Comparison of ENCODE assay signal across 2 worm cellular contexts in genomic region chrIII:12178121-12178520, ce11.
TF ChIP-seq lines count a peak whose summit lies in the region.

No protein-coding gene starts in this region.

TF ChIP-seq in whole organism, L1 larva, 84 proteins besides CTCF, POLR2A, EP300 and RAD21 (continued from another document):
- no peak for TF ChIP-seq egl-13 (tag; optimal IDR thresholded peaks at IDR 0.05; lab: Kevin White, UChicago)
- TF ChIP-seq fos-1 (tag; optimal IDR thresholded peaks at IDR 0.05; lab: Kevin White, UChicago) = no peak
- no peak for TF ChIP-seq ceh-63 (GFP tag; optimal IDR thresholded peaks at IDR 0.05; lab: Kevin White, UChicago)
- no peak for TF ChIP-seq unc-98 (GFP tag; IDR thresholded peaks at IDR 0.05; lab: Robert Waterston, UW)
- no peak for TF ChIP-seq Y116A8C.19 (tag; optimal IDR thresholded peaks at IDR 0.05; lab: Kevin White, UChicago; ENCODE audit: borderline replicate concordance)
- TF ChIP-seq snu-23 (GFP tag; optimal IDR thresholded peaks at IDR 0.05; lab: Kevin White, UChicago) = peak; percentile 27
- no peak for TF ChIP-seq unc-130 (tag; optimal IDR thresholded peaks at IDR 0.05; lab: Kevin White, UChicago)
- no peak for TF ChIP-seq ama-1 (optimal IDR thresholded peaks at IDR 0.05; lab: Kevin White, UChicago)
- TF ChIP-seq nhr-47 (tag; optimal IDR thresholded peaks at IDR 0.05; lab: Kevin White, UChicago) = no peak
- TF ChIP-seq ceh-82 (tag; optimal IDR thresholded peaks at IDR 0.05; lab: Kevin White, UChicago) = no peak
- no peak for TF ChIP-seq elt-2 (tag; optimal IDR thresholded peaks at IDR 0.05; lab: Kevin White, UChicago)
- TF ChIP-seq C16A3.4 (tag; optimal IDR thresholded peaks at IDR 0.05; lab: Kevin White, UChicago) = no peak
- no peak for TF ChIP-seq nhr-71 (tag; optimal IDR thresholded peaks at IDR 0.05; lab: Kevin White, UChicago)
- TF ChIP-seq swsn-7 (tag; optimal IDR thresholded peaks at IDR 0.05; lab: Kevin White, UChicago) = peak; percentile 15
- TF ChIP-seq dpl-1 (GFP tag; optimal IDR thresholded peaks at IDR 0.05; lab: Kevin White, UChicago) = no peak
- peak in 1 of 2 experiments; percentile 14 for TF ChIP-seq lin-35 (GFP tag; optimal IDR thresholded peaks at IDR 0.05; lab: Kevin White, UChicago)
- no peak for TF ChIP-seq tlp-1 (tag; optimal IDR thresholded peaks at IDR 0.05; lab: Kevin White, UChicago)
- TF ChIP-seq nhr-20 (tag; optimal IDR thresholded peaks at IDR 0.05; lab: Kevin White, UChicago) = peak; percentile 32
- TF ChIP-seq ces-1 (GFP tag; optimal IDR thresholded peaks at IDR 0.05; lab: Kevin White, UChicago) = no peak
- peak; percentile 88 for TF ChIP-seq blmp-1 (tag; optimal IDR thresholded peaks at IDR 0.05; lab: Kevin White, UChicago)
- TF ChIP-seq fkh-8 (tag; optimal IDR thresholded peaks at IDR 0.05; lab: Kevin White, UChicago) = no peak
- peak in 1 of 2 experiments; percentile 3 for TF ChIP-seq mdl-1 (tag; optimal IDR thresholded peaks at IDR 0.05; lab: Kevin White, UChicago)
- TF ChIP-seq mef-2 (tag; optimal IDR thresholded peaks at IDR 0.05; lab: Kevin White, UChicago) = no peak
- peak; percentile 52 for TF ChIP-seq nhr-77 (tag; optimal IDR thresholded peaks at IDR 0.05; lab: Kevin White, UChicago)
- TF ChIP-seq pag-3 (tag; optimal IDR thresholded peaks at IDR 0.05; lab: Kevin White, UChicago; ENCODE audit: borderline replicate concordance, insufficient read depth) = no peak
- no peak for TF ChIP-seq xbp-1 (tag; optimal IDR thresholded peaks at IDR 0.05; lab: Kevin White, UChicago)
- TF ChIP-seq F16B12.6 (tag; optimal IDR thresholded peaks at IDR 0.05; lab: Kevin White, UChicago) = no peak
- TF ChIP-seq lin-13 (GFP tag; optimal IDR thresholded peaks at IDR 0.05; lab: Kevin White, UChicago) = no peak
- peak; percentile 51 for TF ChIP-seq mep-1 (tag; optimal IDR thresholded peaks at IDR 0.05; lab: Kevin White, UChicago)
- no peak for TF ChIP-seq hlh-4 (tag; optimal IDR thresholded peaks at IDR 0.05; lab: Kevin White, UChicago)
- TF ChIP-seq fkh-4 (tag; optimal IDR thresholded peaks at IDR 0.05; lab: Kevin White, UChicago; ENCODE audit: borderline replicate concordance) = no peak
- no peak for TF ChIP-seq unc-30 (tag; optimal IDR thresholded peaks at IDR 0.05; lab: Kevin White, UChicago)
- 0 out of 2 replicates have a peak, but pooled peaks have one; percentile 20 for TF ChIP-seq grh-1 (GFP tag; IDR thresholded peaks at IDR 0.05; lab: Robert Waterston, UW)
- peak; percentile 84 for TF ChIP-seq lin-14 (GFP tag; optimal IDR thresholded peaks at IDR 0.05; lab: Kevin White, UChicago)
- TF ChIP-seq alr-1 (tag; optimal IDR thresholded peaks at IDR 0.05; lab: Kevin White, UChicago; ENCODE audit: borderline replicate concordance) = no peak

TF ChIP-seq in whole organism, late embryonic, 69 proteins besides CTCF, POLR2A, EP300 and RAD21 (continued from another document):
- TF ChIP-seq ceh-34 (tag; optimal IDR thresholded peaks at IDR 0.05; lab: Kevin White, UChicago) (peak; percentile 23), nfya-1 (tag; optimal IDR thresholded peaks at IDR 0.05; lab: Kevin White, UChicago) (peak; percentile 44), madf-2 (tag; optimal IDR thresholded peaks at IDR 0.05; lab: Kevin White, UChicago) (no peak), tbx-2 (tag; optimal IDR thresholded peaks at IDR 0.05; lab: Kevin White, UChicago) (peak; percentile 42), pat-9 (tag; optimal IDR thresholded peaks at IDR 0.05; lab: Kevin White, UChicago) (no peak), fkh-6 (tag; optimal IDR thresholded peaks at IDR 0.05; lab: Kevin White, UChicago) (no peak), unc-3 (GFP tag; conservative IDR thresholded peaks at IDR 0.05; lab: Robert Waterston, UW) (no peak), unc-3 (tag; optimal IDR thresholded peaks at IDR 0.05; lab: Kevin White, UChicago) (no peak), syd-9 (tag; optimal IDR thresholded peaks at IDR 0.05; lab: Kevin White, UChicago) (no peak), K09A11.1 (tag; optimal IDR thresholded peaks at IDR 0.05; lab: Kevin White, UChicago; ENCODE audit: insufficient read depth) (no peak), ama-1 (optimal IDR thresholded peaks at IDR 0.05; lab: Kevin White, UChicago) (no peak), sox-2 (GFP tag; IDR thresholded peaks at IDR 0.05; lab: Robert Waterston, UW) (no peak), F13H6.1 (tag; optimal IDR thresholded peaks at IDR 0.05; lab: Kevin White, UChicago) (no peak), unc-42 (tag; optimal IDR thresholded peaks at IDR 0.05; lab: Kevin White, UChicago) (no peak), nhr-232 (tag; optimal IDR thresholded peaks at IDR 0.05; lab: Kevin White, UChicago) (no peak), ceh-31 (tag; optimal IDR thresholded peaks at IDR 0.05; lab: Kevin White, UChicago) (peak; percentile 5), ceh-18 (tag; optimal IDR thresholded peaks at IDR 0.05; lab: Kevin White, UChicago) (no peak)
